Worm (Caenorhabditis elegans): ENCODE results near the gene ncs-5.

ce11 chrV:18848578-18848977 is 29.0 kb downstream of the ncs-5 start:
- TF ChIP-seq nhr-77 (tag; optimal IDR thresholded peaks at IDR 0.05) = no peak
- no peak for TF ChIP-seq fos-1 (tag; optimal IDR thresholded peaks at IDR 0.05)

All from whole organism, L4 larva.